Fruit fly (Drosophila melanogaster) whole organism, prepupa: Measurements from ENCODE around the gene CG9775.
A peak's percentile ranks its signal among the peaks of the same experiment; 100 is the strongest.

Source experiments
- Blimp-1 ChIP-seq: fragments of 200-800 bp; sonication (Bioruptor generic); optimal IDR thresholded peaks from 3 replicates; lab custom pipeline; 2017; ENCODE audit warnings: missing biosample characterization, missing genetic modification characterization, mild to moderate bottlenecking, moderate library complexity, missing genetic modification reagents
- CG10631 ChIP-seq: fragments of 200-800 bp; sonication (Bioruptor generic); optimal IDR thresholded peaks from 2 replicates; lab custom pipeline; 2016; ENCODE audit warnings: missing biosample characterization, missing genetic modification characterization
- CG10669 ChIP-seq: fragments of 200-800 bp; sonication (Bioruptor generic); optimal IDR thresholded peaks from 3 replicates; lab custom pipeline; 2018; ENCODE audit warnings: missing biosample characterization, mild to moderate bottlenecking, missing genetic modification characterization, moderate library complexity
- CG11294 ChIP-seq: fragments of 200-800 bp; sonication (Bioruptor generic); IDR thresholded peaks from 2 replicates; pipeline ENCODE4 v1.3.6; 2022; ENCODE audit warnings: missing biosample characterization, missing genetic modification characterization
- CG11902 ChIP-seq: fragments of 200-800 bp; sonication (Bioruptor generic); optimal IDR thresholded peaks from 3 replicates; lab custom pipeline; 2016; ENCODE audit warnings: missing biosample characterization, missing genetic modification characterization
- CG1621 ChIP-seq: fragments of 200-800 bp; sonication (Bioruptor generic); optimal IDR thresholded peaks from 3 replicates; lab custom pipeline; 2018; ENCODE audit warnings: missing biosample characterization, mild to moderate bottlenecking, missing genetic modification characterization
- CG16779 ChIP-seq: fragments of 200-800 bp; sonication (Bioruptor generic); optimal IDR thresholded peaks from 3 replicates; lab custom pipeline; 2017; ENCODE audit warnings: missing biosample characterization, mild to moderate bottlenecking, missing genetic modification characterization
- CG3032 ChIP-seq: fragments of 200-800 bp; optimal IDR thresholded peaks from 2 replicates; lab custom pipeline; 2019; ENCODE audit warnings: missing biosample characterization, mild to moderate bottlenecking, missing genetic modification characterization, moderate library complexity
- CG31627 ChIP-seq: fragments of 200-800 bp; sonication (Bioruptor generic); optimal IDR thresholded peaks from 3 replicates; lab custom pipeline; 2016; ENCODE audit warnings: missing biosample characterization, missing genetic modification characterization
- CG32006 ChIP-seq: fragments of 200-800 bp; sonication (Bioruptor generic); optimal IDR thresholded peaks from 3 replicates; lab custom pipeline; 2017; ENCODE audit warnings: missing biosample characterization, mild to moderate bottlenecking, missing genetic modification characterization
- CG34406 ChIP-seq: fragments of 200-800 bp; sonication (Bioruptor generic); optimal IDR thresholded peaks from 3 replicates; lab custom pipeline; 2016; ENCODE audit warnings: missing biosample characterization, missing genetic modification characterization
- CG3919 ChIP-seq: fragments of 200-800 bp; sonication (Bioruptor generic); optimal IDR thresholded peaks from 3 replicates; lab custom pipeline; 2016; ENCODE audit warnings: missing biosample characterization, missing genetic modification characterization
- CG4318 ChIP-seq: fragments of 200-800 bp; sonication (Bioruptor generic); optimal IDR thresholded peaks from 3 replicates; lab custom pipeline; 2017; ENCODE audit warnings: missing biosample characterization, mild to moderate bottlenecking, missing genetic modification characterization
- CG6163 ChIP-seq: fragments of 200-800 bp; sonication (Bioruptor generic); IDR thresholded peaks from 3 replicates; pipeline ENCODE4 v1.3.6; 2022; ENCODE audit warnings: missing biosample characterization, missing genetic modification characterization
- CG6276 ChIP-seq: fragments of 200-800 bp; sonication (Bioruptor generic); optimal IDR thresholded peaks from 2 replicates; lab custom pipeline; 2017; ENCODE audit warnings: missing biosample characterization, mild to moderate bottlenecking, missing genetic modification characterization
- CG6808 ChIP-seq: fragments of 200-800 bp; sonication (Bioruptor generic); optimal IDR thresholded peaks from 3 replicates; lab custom pipeline; 2017; ENCODE audit warnings: missing biosample characterization, missing genetic modification characterization, mild to moderate bottlenecking, moderate library complexity, missing genetic modification reagents
- CG6854 ChIP-seq: fragments of 200-800 bp; sonication (Bioruptor generic); optimal IDR thresholded peaks from 2 replicates; lab custom pipeline; 2017; ENCODE audit warnings: missing biosample characterization, mild to moderate bottlenecking, missing genetic modification characterization
- CG7368 ChIP-seq: fragments of 200-800 bp; sonication (Bioruptor generic); optimal IDR thresholded peaks from 3 replicates; lab custom pipeline; 2016; ENCODE audit warnings: missing biosample characterization, missing genetic modification characterization
- CG8119 ChIP-seq: fragments of 200-800 bp; sonication (Bioruptor generic); IDR thresholded peaks from 3 replicates; pipeline ENCODE4 v1.3.6; 2022; ENCODE audit warnings: missing biosample characterization, missing genetic modification characterization
- CG8319 ChIP-seq: fragments of 200-800 bp; sonication (Bioruptor generic); optimal IDR thresholded peaks from 3 replicates; lab custom pipeline; 2016; ENCODE audit warnings: missing biosample characterization, missing genetic modification characterization
- CG8632 ChIP-seq: fragments of 200-800 bp; sonication (Bioruptor generic); optimal IDR thresholded peaks from 3 replicates; lab custom pipeline; 2016; ENCODE audit warnings: missing biosample characterization, missing genetic modification characterization
- CG9139 ChIP-seq: fragments of 200-800 bp; sonication (Bioruptor generic); optimal IDR thresholded peaks from 3 replicates; lab custom pipeline; 2017; ENCODE audit warnings: missing biosample characterization, mild to moderate bottlenecking, missing genetic modification characterization
- Eip75B ChIP-seq: fragments of 200-800 bp; sonication (Bioruptor generic); optimal IDR thresholded peaks from 3 replicates; lab custom pipeline; 2016; ENCODE audit warnings: missing biosample characterization, missing genetic modification characterization
- Eip78C ChIP-seq: fragments of 200-800 bp; sonication (Bioruptor generic); peaks from one replicate; lab custom pipeline; 2016; ENCODE audit warnings: missing biosample characterization, missing genetic modification characterization
- Eip93F ChIP-seq: fragments of 200-800 bp; sonication (Bioruptor generic); optimal IDR thresholded peaks from 2 replicates; lab custom pipeline; 2016; ENCODE audit warnings: missing biosample characterization, mild to moderate bottlenecking, missing genetic modification characterization
- Ets21C ChIP-seq: fragments of 200-800 bp; sonication (Bioruptor generic); optimal IDR thresholded peaks from 3 replicates; lab custom pipeline; 2016; ENCODE audit warnings: missing biosample characterization, missing genetic modification characterization
- Ets96B ChIP-seq: fragments of 200-800 bp; optimal IDR thresholded peaks from 2 replicates; lab custom pipeline; 2019; ENCODE audit warnings: missing biosample characterization, mild to moderate bottlenecking, missing genetic modification characterization, moderate library complexity
- Gug ChIP-seq: fragments of 200-800 bp; sonication (Bioruptor generic); IDR thresholded peaks from 2 replicates; pipeline ENCODE4 v1.3.6; 2022; ENCODE audit warnings: missing biosample characterization, missing genetic modification characterization
- Hr38 ChIP-seq: sonication (Bioruptor generic); optimal IDR thresholded peaks from 2 replicates; lab custom pipeline; 2016; ENCODE audit warnings: missing biosample characterization, missing genetic modification characterization
- Hr39 ChIP-seq: fragments of 200-800 bp; sonication (Bioruptor generic); optimal IDR thresholded peaks from 2 replicates; lab custom pipeline; 2016; ENCODE audit warnings: missing biosample characterization, missing genetic modification characterization
- Hr4 ChIP-seq: fragments of 200-800 bp; sonication (Bioruptor generic); optimal IDR thresholded peaks from 3 replicates; lab custom pipeline; 2016; ENCODE audit warnings: missing biosample characterization, missing genetic modification characterization
- Lpt ChIP-seq: fragments of 200-800 bp; sonication (Bioruptor generic); optimal IDR thresholded peaks from 3 replicates; lab custom pipeline; 2016; ENCODE audit warnings: missing biosample characterization, missing genetic modification characterization
- Met ChIP-seq: fragments of 200-800 bp; sonication (Bioruptor generic); optimal IDR thresholded peaks from 3 replicates; lab custom pipeline; 2016; ENCODE audit warnings: missing biosample characterization, missing genetic modification characterization
- OdsH ChIP-seq: fragments of 200-800 bp; sonication (Bioruptor generic); optimal IDR thresholded peaks from 3 replicates; lab custom pipeline; 2016; ENCODE audit warnings: missing biosample characterization, missing genetic modification characterization
- Sox102F ChIP-seq: fragments of 200-800 bp; sonication (Bioruptor generic); optimal IDR thresholded peaks from 2 replicates; lab custom pipeline; 2016; ENCODE audit warnings: missing biosample characterization, mild to moderate bottlenecking, missing genetic modification characterization
- Sox14 ChIP-seq: fragments of 200-800 bp; sonication (Bioruptor generic); optimal IDR thresholded peaks from 3 replicates; lab custom pipeline; 2016; ENCODE audit warnings: missing biosample characterization, missing genetic modification characterization
- Sox15 ChIP-seq: fragments of 200-800 bp; sonication (Bioruptor generic); optimal IDR thresholded peaks from 3 replicates; lab custom pipeline; 2016; ENCODE audit warnings: missing biosample characterization, missing genetic modification characterization
- achi ChIP-seq: fragments of 200-800 bp; sonication (Bioruptor generic); optimal IDR thresholded peaks from 3 replicates; lab custom pipeline; 2016; ENCODE audit warnings: missing biosample characterization, missing genetic modification characterization
- acj6 ChIP-seq: fragments of 200-800 bp; sonication (Bioruptor generic); optimal IDR thresholded peaks from 3 replicates; lab custom pipeline; 2016; ENCODE audit warnings: missing biosample characterization, missing genetic modification characterization
- cyc ChIP-seq: fragments of 200-800 bp; sonication (Bioruptor generic); optimal IDR thresholded peaks from 3 replicates; lab custom pipeline; 2016; ENCODE audit warnings: missing biosample characterization, missing genetic modification characterization
- dsx ChIP-seq: fragments of 200-800 bp; optimal IDR thresholded peaks from 3 replicates; lab custom pipeline; 2019; ENCODE audit warnings: missing biosample characterization, mild to moderate bottlenecking, missing genetic modification characterization, moderate library complexity; ENCODE audit not compliant: poor library complexity, severe bottlenecking
- esn ChIP-seq: fragments of 200-800 bp; sonication (Bioruptor generic); optimal IDR thresholded peaks from 2 replicates; lab custom pipeline; 2016; ENCODE audit warnings: missing biosample characterization, mild to moderate bottlenecking, missing genetic modification characterization, moderate library complexity
- fd59A ChIP-seq: fragments of 200-800 bp; sonication (Bioruptor generic); optimal IDR thresholded peaks from 2 replicates; lab custom pipeline; 2017; ENCODE audit warnings: missing biosample characterization, mild to moderate bottlenecking, missing genetic modification characterization, missing genetic modification reagents
- fd85E ChIP-seq: fragments of 200-800 bp; sonication (Bioruptor generic); optimal IDR thresholded peaks from 3 replicates; lab custom pipeline; 2016; ENCODE audit warnings: missing biosample characterization, missing genetic modification characterization
- fkh ChIP-seq: fragments of 200-800 bp; sonication (Bioruptor generic); optimal IDR thresholded peaks from 3 replicates; lab custom pipeline; 2017; ENCODE audit warnings: missing biosample characterization, mild to moderate bottlenecking, missing genetic modification characterization, moderate library complexity
- lz ChIP-seq: fragments of 200-800 bp; sonication (Bioruptor generic); optimal IDR thresholded peaks from 3 replicates; lab custom pipeline; 2016; ENCODE audit warnings: missing biosample characterization, missing genetic modification characterization
- net ChIP-seq: fragments of 200-800 bp; sonication (Bioruptor generic); optimal IDR thresholded peaks from 3 replicates; lab custom pipeline; 2016; ENCODE audit warnings: missing biosample characterization, missing genetic modification characterization
- salr ChIP-seq, 2 experiments: fragments of 200-800 bp; sonication (Bioruptor generic); optimal IDR thresholded peaks; 3 replicates each; lab custom pipeline; 2016 to 2018; ENCODE audit warnings: missing biosample characterization in 2 of 2, missing genetic modification characterization in 2 of 2, mild to moderate bottlenecking in 1 of 2
- spab ChIP-seq: fragments of 200-800 bp; sonication (Bioruptor generic); optimal IDR thresholded peaks from 2 replicates; lab custom pipeline; 2017; ENCODE audit warnings: missing biosample characterization, mild to moderate bottlenecking, missing genetic modification characterization, missing genetic modification reagents
- ss ChIP-seq, 2 experiments: fragments of 200-800 bp; sonication (Bioruptor generic); optimal IDR thresholded peaks; 2 replicates in 1 of 2; 3 replicates in 1 of 2; lab custom pipeline; 2017 to 2018; ENCODE audit warnings: mild to moderate bottlenecking in 2 of 2, missing biosample characterization in 2 of 2, missing genetic modification characterization in 2 of 2, moderate library complexity in 1 of 2
- topi ChIP-seq: fragments of 200-800 bp; sonication (Bioruptor generic); optimal IDR thresholded peaks from 3 replicates; lab custom pipeline; 2016; ENCODE audit warnings: missing biosample characterization, missing genetic modification characterization
- vri ChIP-seq: fragments of 200-800 bp; sonication (Bioruptor generic); optimal IDR thresholded peaks from 3 replicates; lab custom pipeline; 2016; ENCODE audit warnings: missing biosample characterization, mild to moderate bottlenecking, missing genetic modification characterization

CG9775 gene

DNA sequence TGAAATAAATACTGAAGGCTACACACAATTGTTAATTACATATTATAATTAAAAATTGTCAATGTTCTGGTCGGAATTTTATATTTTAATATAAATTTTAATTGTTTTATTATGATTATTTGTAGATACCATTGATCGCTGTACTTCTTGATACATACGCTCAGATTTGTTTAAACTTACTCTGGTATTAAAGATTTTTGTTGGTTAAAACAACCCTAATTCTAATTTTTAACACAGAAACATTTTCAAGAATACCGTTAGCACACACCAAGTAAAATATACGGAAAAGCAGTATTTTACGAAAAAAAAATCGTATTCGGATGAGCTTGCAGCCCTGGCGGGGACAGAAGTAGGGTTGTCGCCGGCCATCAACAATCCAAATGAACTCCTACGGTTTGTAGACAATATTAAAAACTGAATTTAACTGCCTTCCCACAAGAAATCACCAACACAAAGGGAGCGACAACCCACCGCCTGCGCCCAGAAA lies at the start of gene CG9775, which contains the start of the genes MED31 and slx1:
TSS of gene CG9775 (minus strand) at position 223 of the 487 bp plus-strand sequence.
TSS of gene MED31 (plus strand) at position 348 of the 487 bp plus-strand sequence.
TSS of gene slx1 (plus strand) at position 348 of the 487 bp plus-strand sequence.
- TF ChIP-seq fd59A (GFP tag; lab: Kevin White, UChicago): peak; percentile 30
- peak; percentile 70 for TF ChIP-seq Hr4 (GFP tag; lab: Kevin White, UChicago)
- TF ChIP-seq CG1621 (tag; lab: Kevin White, UChicago): peak; percentile 48
- no peak for TF ChIP-seq CG16779 (tag; lab: Kevin White, UChicago)
- TF ChIP-seq CG6854 (GFP tag; lab: Kevin White, UChicago): no peak
- TF ChIP-seq CG32006 (GFP tag; lab: Kevin White, UChicago): peak; percentile 86
- TF ChIP-seq CG6276 (GFP tag; lab: Kevin White, UChicago): no peak
- TF ChIP-seq Sox14 (GFP tag; lab: Kevin White, UChicago): peak; percentile 67
- no peak for TF ChIP-seq vri (GFP tag; lab: Kevin White, UChicago)
- TF ChIP-seq CG8319 (GFP tag; lab: Kevin White, UChicago): peak; percentile 53
- TF ChIP-seq Ets96B (tag; lab: Kevin White, UChicago): peak; percentile 78
- TF ChIP-seq net (GFP tag; lab: Kevin White, UChicago): peak; percentile 65
- TF ChIP-seq CG6808 (GFP tag; lab: Kevin White, UChicago): peak; percentile 51
- peak in 1 of 2 experiments; percentile 77 for TF ChIP-seq salr (GFP tag; optimal IDR thresholded peaks at IDR 0.05; lab: Kevin White, UChicago)
- TF ChIP-seq Hr39 (GFP tag; lab: Kevin White, UChicago): peak; percentile 59
- peak; percentile 79 for TF ChIP-seq CG6163 (GFP tag; lab: Robert Waterston, UW)
- TF ChIP-seq Sox15 (GFP tag; lab: Kevin White, UChicago): peak; percentile 75
- TF ChIP-seq Eip78C (GFP tag; lab: Kevin White, UChicago): peak; percentile 87
- peak; percentile 74 for TF ChIP-seq lz (GFP tag; lab: Kevin White, UChicago)
- TF ChIP-seq CG31627: peak; percentile 70
- TF ChIP-seq Ets21C (GFP tag; lab: Kevin White, UChicago): peak; percentile 35
- TF ChIP-seq dsx (GFP tag; lab: Kevin White, UChicago): peak; percentile 66
- TF ChIP-seq ss (GFP tag; optimal IDR thresholded peaks at IDR 0.05; lab: Kevin White, UChicago): peak in 1 of 2 experiments; percentile 54
- TF ChIP-seq spab (GFP tag; lab: Kevin White, UChicago): no peak
- peak; percentile 77 for TF ChIP-seq CG10669
- TF ChIP-seq acj6 (GFP tag; lab: Kevin White, UChicago): peak; percentile 84
- TF ChIP-seq CG3032 (tag; lab: Kevin White, UChicago): peak; percentile 85
- TF ChIP-seq Sox102F (GFP tag; lab: Kevin White, UChicago): peak; percentile 41
- TF ChIP-seq CG7368 (GFP tag; lab: Kevin White, UChicago): peak; percentile 60
- peak; percentile 72 for TF ChIP-seq esn (GFP tag; lab: Kevin White, UChicago)
- TF ChIP-seq CG8119: no peak; the same call in 2 of the 3 replicates
- peak; percentile 76 for TF ChIP-seq cyc (GFP tag; lab: Kevin White, UChicago)
- no peak for TF ChIP-seq Hr38 (GFP tag; lab: Kevin White, UChicago)
- TF ChIP-seq Eip93F (GFP tag; lab: Kevin White, UChicago): no peak
- TF ChIP-seq fd85E (GFP tag; lab: Kevin White, UChicago): no peak
- TF ChIP-seq Lpt (GFP tag; lab: Kevin White, UChicago): peak; percentile 74
- TF ChIP-seq CG34406 (GFP tag; lab: Kevin White, UChicago): peak; percentile 81
- TF ChIP-seq fkh (GFP tag; lab: Kevin White, UChicago): peak; percentile 8
- peak; percentile 83 for TF ChIP-seq CG11294 (GFP tag; lab: Robert Waterston, UW)
- TF ChIP-seq Blimp-1 (GFP tag; lab: Kevin White, UChicago): no peak
- TF ChIP-seq CG10631 (GFP tag; lab: Kevin White, UChicago): peak; percentile 85
- TF ChIP-seq Eip75B: peak; percentile 35
- peak; percentile 78 for TF ChIP-seq CG8632 (GFP tag; lab: Kevin White, UChicago)
- peak; percentile 67 for TF ChIP-seq Gug
- TF ChIP-seq OdsH (GFP tag; lab: Kevin White, UChicago): peak; percentile 85
- no peak for TF ChIP-seq CG9139
- peak; percentile 81 for TF ChIP-seq achi (GFP tag; lab: Kevin White, UChicago)
- peak; percentile 80 for TF ChIP-seq CG4318 (GFP tag; lab: Kevin White, UChicago)
- TF ChIP-seq topi (GFP tag; lab: Kevin White, UChicago): peak; percentile 43
- TF ChIP-seq Met (GFP tag; lab: Kevin White, UChicago): peak; percentile 64
- peak; percentile 62 for TF ChIP-seq CG11902 (GFP tag; lab: Kevin White, UChicago)
- TF ChIP-seq CG3919 (GFP tag; lab: Kevin White, UChicago): peak; percentile 74
